Worm (Caenorhabditis elegans): Measurements from ENCODE around the gene T24E12.6.

DNA sequence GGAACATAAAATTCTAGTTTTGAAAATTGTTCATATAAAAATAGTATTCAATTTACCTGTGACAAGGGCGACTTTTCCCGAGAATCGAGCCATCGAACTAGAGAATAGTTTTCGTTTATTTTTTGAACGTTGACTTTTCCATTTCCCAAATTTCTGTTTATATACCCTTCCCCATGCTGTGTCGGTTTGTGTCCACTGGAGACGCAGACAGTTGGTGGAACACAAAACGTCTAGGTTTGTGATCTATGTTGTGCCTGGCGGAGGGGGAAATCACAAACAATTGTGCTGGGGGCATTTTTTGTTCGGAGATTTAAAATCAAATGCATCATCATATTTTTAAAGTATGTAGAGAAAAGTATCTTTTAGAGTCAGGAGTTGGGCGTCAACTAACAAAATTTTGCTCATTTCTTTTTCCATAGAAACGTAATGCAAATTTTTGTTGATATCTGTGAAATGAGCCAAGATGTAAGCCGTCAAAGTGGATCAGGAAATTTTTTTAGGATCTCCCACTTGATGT lies 17.8 kb downstream of the T24E12.6 start, which contains the start of gene nta-1:
- TF ChIP-seq cog-1 (tag; optimal IDR thresholded peaks at IDR 0.05) (no peak), med-1 (GFP tag; optimal IDR thresholded peaks at IDR 0.05; ENCODE audit: insufficient read depth) (no peak), flt-1 (GFP tag; IDR thresholded peaks at IDR 0.05) (no peak)

Data from whole organism, midembryonic.